Fruit fly (Drosophila melanogaster) whole organism, embryonic: ENCODE results near the gene CG8326.

Source experiments
- Ada2b ChIP-seq: fragments of 200-800 bp; sonication (Bioruptor generic); IDR thresholded peaks from 2 replicates; pipeline ENCODE4 v1.3.6; 2022; ENCODE audit warnings: missing biosample characterization, missing genetic modification characterization
- BEAF-32 ChIP-seq: fragments of 200-800 bp; sonication (Bioruptor generic); optimal IDR thresholded peaks from 3 replicates; lab custom pipeline; 2017; ENCODE audit warnings: missing biosample characterization, missing genetic modification characterization, mild to moderate bottlenecking, moderate library complexity, missing genetic modification reagents
- Bteb2 ChIP-seq: fragments of 200-800 bp; sonication (Bioruptor generic); optimal IDR thresholded peaks from 2 replicates; lab custom pipeline; 2016; ENCODE audit warnings: missing biosample characterization, missing genetic modification characterization
- CG1024 ChIP-seq: fragments of 200-800 bp; sonication (Bioruptor generic); IDR thresholded peaks from 2 replicates; pipeline ENCODE4 v1.3.6; 2022; ENCODE audit warnings: missing biosample characterization, missing genetic modification characterization
- CG10267 ChIP-seq: fragments of 200-800 bp; sonication (Bioruptor generic); optimal IDR thresholded peaks from 2 replicates; lab custom pipeline; 2018; ENCODE audit warnings: missing biosample characterization, mild to moderate bottlenecking, missing genetic modification characterization, moderate library complexity
- CG13287 ChIP-seq: fragments of 200-800 bp; sonication (Bioruptor generic); IDR thresholded peaks from 2 replicates; pipeline ENCODE4 v1.3.6; 2022; ENCODE audit warnings: missing biosample characterization, missing genetic modification characterization; ENCODE audit not compliant: partially characterized antibody
- CG13775 ChIP-seq: fragments of 200-800 bp; sonication (Bioruptor generic); optimal IDR thresholded peaks from 3 replicates; lab custom pipeline; 2017; ENCODE audit warnings: missing biosample characterization, mild to moderate bottlenecking, missing genetic modification characterization
- CG14710 ChIP-seq: fragments of 200-800 bp; sonication (Bioruptor generic); optimal IDR thresholded peaks from 3 replicates; lab custom pipeline; 2019; ENCODE audit warnings: missing biosample characterization, mild to moderate bottlenecking, missing genetic modification characterization, moderate library complexity
- CG15514 ChIP-seq: fragments of 200-800 bp; sonication (Bioruptor generic); optimal IDR thresholded peaks from 3 replicates; lab custom pipeline; 2017; ENCODE audit warnings: missing biosample characterization, missing genetic modification characterization, mild to moderate bottlenecking, moderate library complexity, missing genetic modification reagents
- CG1603 ChIP-seq: fragments of 200-800 bp; sonication (Bioruptor generic); optimal IDR thresholded peaks from 2 replicates; lab custom pipeline; 2019; ENCODE audit warnings: missing biosample characterization, mild to moderate bottlenecking, missing genetic modification characterization, moderate library complexity
- CG17359 ChIP-seq: fragments of 200-800 bp; sonication (Bioruptor generic); optimal IDR thresholded peaks from 3 replicates; lab custom pipeline; 2018; ENCODE audit warnings: missing biosample characterization, mild to moderate bottlenecking, missing genetic modification characterization, moderate library complexity
- CG17802 ChIP-seq: fragments of 200-800 bp; sonication (Bioruptor generic); optimal IDR thresholded peaks from 2 replicates; lab custom pipeline; 2018; ENCODE audit warnings: missing biosample characterization, mild to moderate bottlenecking, missing genetic modification characterization, moderate library complexity
- CG18011 ChIP-seq: fragments of 200-800 bp; sonication (Bioruptor generic); optimal IDR thresholded peaks from 2 replicates; lab custom pipeline; 2017; ENCODE audit warnings: missing biosample characterization, missing genetic modification characterization, mild to moderate bottlenecking, moderate library complexity, missing genotype
- CG31365 ChIP-seq: fragments of 200-800 bp; sonication (Bioruptor generic); optimal IDR thresholded peaks from 2 replicates; lab custom pipeline; 2018; ENCODE audit warnings: missing biosample characterization, mild to moderate bottlenecking, missing genetic modification characterization
- CG3407 ChIP-seq: fragments of 200-800 bp; sonication (Bioruptor generic); optimal IDR thresholded peaks from 2 replicates; lab custom pipeline; 2018; ENCODE audit warnings: missing biosample characterization, mild to moderate bottlenecking, missing genetic modification characterization
- CG4617 ChIP-seq: fragments of 200-800 bp; sonication (Bioruptor generic); optimal IDR thresholded peaks from 3 replicates; lab custom pipeline; 2016; ENCODE audit warnings: missing biosample characterization, missing genetic modification characterization, borderline replicate concordance
- CG7987 ChIP-seq: fragments of 200-800 bp; sonication (Bioruptor generic); optimal IDR thresholded peaks from 2 replicates; lab custom pipeline; 2018; ENCODE audit warnings: missing biosample characterization, mild to moderate bottlenecking, missing genetic modification characterization, moderate library complexity
- CG8281 ChIP-seq: fragments of 200-800 bp; sonication (Bioruptor generic); optimal IDR thresholded peaks from 2 replicates; lab custom pipeline; 2018; ENCODE audit warnings: missing biosample characterization, mild to moderate bottlenecking, missing genetic modification characterization, moderate library complexity
- CG9797 ChIP-seq: fragments of 200-800 bp; sonication (Bioruptor generic); optimal IDR thresholded peaks from 3 replicates; lab custom pipeline; 2018; ENCODE audit warnings: missing biosample characterization, mild to moderate bottlenecking, missing genetic modification characterization
- Dp ChIP-seq: fragments of 200-800 bp; sonication (Bioruptor generic); optimal IDR thresholded peaks from 2 replicates; lab custom pipeline; 2018; ENCODE audit warnings: missing biosample characterization, mild to moderate bottlenecking, missing genetic modification characterization, moderate library complexity
- E2f2 ChIP-seq: fragments of 200-800 bp; sonication (Bioruptor generic); IDR thresholded peaks from 2 replicates; pipeline ENCODE4 v1.3.6; 2022; ENCODE audit warnings: missing biosample characterization, missing genetic modification characterization
- Gsc ChIP-seq: fragments of 200-800 bp; sonication (Bioruptor generic); IDR thresholded peaks from 2 replicates; pipeline ENCODE4 v1.3.6; 2022; ENCODE audit warnings: missing biosample characterization, missing genetic modification characterization
- HmgZ ChIP-seq: fragments of 200-800 bp; sonication (Bioruptor generic); optimal IDR thresholded peaks from 2 replicates; lab custom pipeline; 2018; ENCODE audit warnings: missing biosample characterization, mild to moderate bottlenecking, missing genetic modification characterization
- MBD-R2 ChIP-seq: fragments of 200-800 bp; sonication (Bioruptor generic); IDR thresholded peaks from 2 replicates; pipeline ENCODE4 v1.3.6; 2022; ENCODE audit warnings: missing biosample characterization, missing genetic modification characterization
- MESR4 ChIP-seq: fragments of 200-800 bp; sonication (Bioruptor generic); optimal IDR thresholded peaks from 2 replicates; lab custom pipeline; 2018; ENCODE audit warnings: missing biosample characterization, mild to moderate bottlenecking, missing genetic modification characterization, moderate library complexity
- Optix ChIP-seq: fragments of 200-800 bp; sonication (Bioruptor generic); IDR thresholded peaks from 3 replicates; pipeline ENCODE4 v1.3.6; 2022; ENCODE audit warnings: missing biosample characterization, missing genetic modification characterization
- Ssrp ChIP-seq: fragments of 200-800 bp; sonication (Bioruptor generic); optimal IDR thresholded peaks from 2 replicates; lab custom pipeline; 2018; ENCODE audit warnings: missing biosample characterization, mild to moderate bottlenecking, missing genetic modification characterization, moderate library complexity
- ato ChIP-seq: fragments of 200-800 bp; sonication (Bioruptor generic); IDR thresholded peaks from 2 replicates; pipeline ENCODE4 v1.3.6; 2022; ENCODE audit warnings: missing biosample characterization, missing genetic modification characterization; ENCODE audit not compliant: partially characterized antibody
- cwo ChIP-seq: fragments of 200-800 bp; sonication (Bioruptor generic); optimal IDR thresholded peaks from 3 replicates; lab custom pipeline; 2017; ENCODE audit warnings: missing biosample characterization, missing genetic modification characterization, mild to moderate bottlenecking, moderate library complexity, missing genetic modification reagents
- exex ChIP-seq: fragments of 200-800 bp; sonication (Bioruptor generic); optimal IDR thresholded peaks from 4 replicates; lab custom pipeline; 2018; ENCODE audit warnings: missing biosample characterization, mild to moderate bottlenecking, missing genetic modification characterization, moderate library complexity
- eyg ChIP-seq: fragments of 200-800 bp; sonication (Bioruptor generic); optimal IDR thresholded peaks from 3 replicates; lab custom pipeline; 2016; ENCODE audit warnings: missing biosample characterization, missing genetic modification characterization
- fd102C ChIP-seq: fragments of 200-800 bp; sonication (Bioruptor generic); optimal IDR thresholded peaks from 2 replicates; lab custom pipeline; 2018; ENCODE audit warnings: missing biosample characterization, mild to moderate bottlenecking, missing genetic modification characterization, moderate library complexity
- gfzf ChIP-seq: fragments of 200-800 bp; sonication (Bioruptor generic); optimal IDR thresholded peaks from 2 replicates; lab custom pipeline; 2016; ENCODE audit warnings: missing biosample characterization, mild to moderate bottlenecking, missing genetic modification characterization, moderate library complexity
- onecut ChIP-seq: fragments of 200-800 bp; sonication (Bioruptor generic); IDR thresholded peaks from 2 replicates; pipeline ENCODE4 v1.3.6; 2022; ENCODE audit warnings: missing biosample characterization, missing genetic modification characterization
- pita ChIP-seq: fragments of 200-800 bp; sonication (Bioruptor generic); optimal IDR thresholded peaks from 2 replicates; lab custom pipeline; 2017; ENCODE audit warnings: missing biosample characterization, mild to moderate bottlenecking, missing genetic modification characterization
- pnt ChIP-seq: fragments of 200-800 bp; sonication (Bioruptor generic); optimal IDR thresholded peaks from 3 replicates; lab custom pipeline; 2016; ENCODE audit warnings: missing biosample characterization, missing genetic modification characterization
- prd ChIP-seq, 3 experiments: fragments of >200 bp in 2 of 3; fragments of 200-800 bp in 1 of 3; sonication (Bioruptor generic) in 1 of 3; optimal IDR thresholded peaks in 2 of 3; IDR thresholded peaks in 1 of 3; 2 replicates in 2 of 3; 3 replicates in 1 of 3; pipeline versions ENCODE4 v1.3.6 to Lab custom; 2017 to 2022; ENCODE audit warnings: missing biosample characterization in 1 of 3, missing genetic modification characterization in 1 of 3
- psq ChIP-seq: fragments of 200-800 bp; sonication (Bioruptor generic); optimal IDR thresholded peaks from 2 replicates; lab custom pipeline; 2017; ENCODE audit warnings: missing biosample characterization, missing genetic modification characterization
- pzg ChIP-seq: fragments of 200-800 bp; sonication (Bioruptor generic); optimal IDR thresholded peaks from 3 replicates; lab custom pipeline; 2018; ENCODE audit warnings: missing biosample characterization, mild to moderate bottlenecking, missing genetic modification characterization, moderate library complexity
- tx ChIP-seq: fragments of 200-800 bp; sonication (Bioruptor generic); optimal IDR thresholded peaks from 2 replicates; lab custom pipeline; 2016; ENCODE audit warnings: missing biosample characterization, missing genetic modification characterization
- zen ChIP-seq: fragments of 200-800 bp; sonication (Bioruptor generic); optimal IDR thresholded peaks from 3 replicates; lab custom pipeline; 2018; ENCODE audit warnings: missing biosample characterization, mild to moderate bottlenecking, missing genetic modification characterization, moderate library complexity

Gene CG8326

DNA sequence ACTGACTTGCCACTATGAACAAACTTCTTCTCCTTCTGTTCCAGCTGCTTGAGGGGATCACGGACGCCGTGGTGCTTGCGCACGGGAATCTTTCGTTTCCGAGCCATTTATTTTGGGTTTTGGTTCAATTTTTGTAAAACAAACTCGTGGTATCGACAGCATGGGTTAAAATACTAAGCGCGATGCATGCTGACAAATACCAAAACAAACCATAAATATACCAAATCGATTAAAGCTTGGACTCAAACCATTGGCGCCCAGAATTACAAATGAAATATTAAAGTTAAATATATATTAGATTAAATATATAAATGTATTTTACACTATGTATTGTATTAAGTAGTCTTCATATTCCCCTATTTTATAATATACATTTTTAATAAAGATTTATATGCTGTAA lies at the start of gene CG8326:
Gene CG8326 (minus strand): TSS at position 176 of the 400 bp plus-strand sequence.
- TF ChIP-seq Optix (GFP tag; lab: Robert Waterston, UW) (no peak), CG17359 (tag; lab: Kevin White, UChicago) (no peak), MESR4 (GFP tag; lab: Kevin White, UChicago) (peak; percentile 31), CG10267 (tag; lab: Kevin White, UChicago) (peak; percentile 15), Dp (GFP tag; lab: Kevin White, UChicago) (peak; percentile 69), pnt (GFP tag; lab: Kevin White, UChicago) (no peak), CG17802 (no peak), prd (optimal IDR thresholded peaks at IDR 0.05; lab: Kevin White, UChicago) (no peak), prd (GFP tag; IDR thresholded peaks at IDR 0.05; lab: Robert Waterston, UW) (no peak), CG8281 (tag; lab: Kevin White, UChicago) (no peak), CG9797 (peak; percentile 30), pzg (GFP tag; lab: Kevin White, UChicago) (peak; percentile 52), ato (GFP tag; lab: Robert Waterston, UW) (no peak), pita (GFP tag; lab: Kevin White, UChicago) (peak; percentile 22), CG1024 (GFP tag; lab: Robert Waterston, UW) (no peak), exex (tag; lab: Kevin White, UChicago) (peak; percentile 42), psq (GFP tag; lab: Kevin White, UChicago) (no peak), cwo (GFP tag; lab: Kevin White, UChicago) (no peak), eyg (no peak), Ssrp (tag; lab: Kevin White, UChicago) (no peak), Gsc (GFP tag; lab: Robert Waterston, UW) (no peak), HmgZ (tag; lab: Kevin White, UChicago) (no peak), CG13287 (peak; percentile 15; the same call in 1 of the 2 replicates), CG1603 (peak; percentile 14), CG31365 (tag; lab: Kevin White, UChicago) (no peak), Ada2b (GFP tag; lab: Robert Waterston, UW) (no peak), CG13775 (no peak), CG4617 (GFP tag; lab: Kevin White, UChicago) (peak; percentile 19), E2f2 (GFP tag; lab: Robert Waterston, UW) (peak; percentile 75), MBD-R2 (GFP tag; lab: Robert Waterston, UW) (peak; percentile 49; the same call in 1 of the 2 replicates), fd102C (no peak), BEAF-32 (GFP tag; lab: Kevin White, UChicago) (peak; percentile 27), CG18011 (GFP tag; lab: Kevin White, UChicago) (no peak), gfzf (GFP tag; lab: Kevin White, UChicago) (peak; percentile 62), CG14710 (peak; percentile 7), onecut (GFP tag; lab: Robert Waterston, UW) (peak; percentile 22; the same call in 1 of the 2 replicates), zen (tag; lab: Kevin White, UChicago) (peak; percentile 4), Bteb2 (no peak), CG3407 (GFP tag; lab: Kevin White, UChicago) (no peak), tx (GFP tag; lab: Kevin White, UChicago) (no peak), CG15514 (GFP tag; lab: Kevin White, UChicago) (peak; percentile 15), CG7987 (no peak)
- TF ChIP-seq, all 482 proteins: peak for 18
